Fruit fly (Drosophila melanogaster) whole organism, embryonic: ENCODE measurements around the gene raptor.
A peak's percentile ranks its signal among the peaks of the same experiment; 100 is the strongest.

Experiments
- Aef1 ChIP-seq: fragments of 200-800 bp; sonication (Bioruptor generic); IDR thresholded peaks from 3 replicates; pipeline ENCODE4 v1.3.6; 2022; ENCODE audit warnings: missing biosample characterization, missing genetic modification characterization
- Awh ChIP-seq: fragments of 200-800 bp; sonication (Bioruptor generic); IDR thresholded peaks from 2 replicates; pipeline ENCODE4, ENCODE4 v1.3.6; 2022; ENCODE audit warnings: missing biosample characterization, missing genetic modification characterization
- CG11093 ChIP-seq: fragments of 200-800 bp; sonication (Bioruptor generic); IDR thresholded peaks from 3 replicates; pipeline ENCODE4 v1.3.6; 2022; ENCODE audit warnings: missing biosample characterization, missing genetic modification characterization
- CG11504 ChIP-seq: fragments of 200-800 bp; sonication (Bioruptor generic); optimal IDR thresholded peaks from 3 replicates; lab custom pipeline; 2019; ENCODE audit warnings: missing biosample characterization, mild to moderate bottlenecking, missing genetic modification characterization, moderate library complexity
- CG12236 ChIP-seq: fragments of 200-800 bp; sonication (Bioruptor generic); optimal IDR thresholded peaks from 2 replicates; lab custom pipeline; 2016; ENCODE audit warnings: missing biosample characterization, missing genetic modification characterization
- CG13424 ChIP-seq: fragments of 200-800 bp; sonication (Bioruptor generic); optimal IDR thresholded peaks from 2 replicates; lab custom pipeline; 2019; ENCODE audit warnings: missing biosample characterization, mild to moderate bottlenecking, missing genetic modification characterization, moderate library complexity
- CG15269 ChIP-seq: fragments of 200-800 bp; sonication (Bioruptor generic); optimal IDR thresholded peaks from 2 replicates; lab custom pipeline; 2018; ENCODE audit warnings: missing biosample characterization, mild to moderate bottlenecking, missing genetic modification characterization, moderate library complexity
- CG1602 ChIP-seq: fragments of 200-800 bp; sonication (Bioruptor generic); optimal IDR thresholded peaks from 3 replicates; lab custom pipeline; 2016; ENCODE audit warnings: missing biosample characterization, missing genetic modification characterization
- CG17328 ChIP-seq: fragments of 200-800 bp; sonication (Bioruptor generic); IDR thresholded peaks from 2 replicates; pipeline ENCODE4 v1.3.6; 2022; ENCODE audit warnings: missing biosample characterization, missing genetic modification characterization
- CG17802 ChIP-seq: fragments of 200-800 bp; sonication (Bioruptor generic); optimal IDR thresholded peaks from 2 replicates; lab custom pipeline; 2018; ENCODE audit warnings: missing biosample characterization, mild to moderate bottlenecking, missing genetic modification characterization, moderate library complexity
- CG17829 ChIP-seq: fragments of 200-800 bp; optimal IDR thresholded peaks from 2 replicates; lab custom pipeline; 2019; ENCODE audit warnings: missing biosample characterization, mild to moderate bottlenecking, missing genetic modification characterization, moderate library complexity
- CG18262 ChIP-seq: fragments of 200-800 bp; optimal IDR thresholded peaks from 3 replicates; lab custom pipeline; 2019; ENCODE audit warnings: missing biosample characterization, mild to moderate bottlenecking, missing genetic modification characterization, moderate library complexity
- CG30403 ChIP-seq: fragments of 200-800 bp; sonication (Bioruptor generic); optimal IDR thresholded peaks from 3 replicates; lab custom pipeline; 2016; ENCODE audit warnings: missing biosample characterization, missing genetic modification characterization
- CG32767 ChIP-seq: fragments of 200-800 bp; sonication (Bioruptor generic); IDR thresholded peaks from 2 replicates; pipeline ENCODE4 v1.3.6; 2022; ENCODE audit warnings: missing biosample characterization, missing genetic modification characterization
- CG34224 ChIP-seq: fragments of 200-800 bp; sonication (Bioruptor generic); IDR thresholded peaks from 3 replicates; pipeline ENCODE4 v1.3.6; 2022; ENCODE audit warnings: missing biosample characterization, missing genetic modification characterization; ENCODE audit not compliant: partially characterized antibody
- CG34422 ChIP-seq: fragments of 200-800 bp; sonication (Bioruptor generic); IDR thresholded peaks from 3 replicates; pipeline ENCODE4 v1.3.6; 2022; ENCODE audit warnings: missing biosample characterization, missing genetic modification characterization
- CG4617 ChIP-seq: fragments of 200-800 bp; sonication (Bioruptor generic); optimal IDR thresholded peaks from 3 replicates; lab custom pipeline; 2016; ENCODE audit warnings: missing biosample characterization, missing genetic modification characterization, borderline replicate concordance
- CG5953 ChIP-seq: fragments of 200-800 bp; sonication (Bioruptor generic); IDR thresholded peaks from 2 replicates; pipeline ENCODE4 v1.3.6; 2022; ENCODE audit warnings: missing biosample characterization, missing genetic modification characterization
- CG8388 ChIP-seq: fragments of 200-800 bp; sonication (Bioruptor generic); optimal IDR thresholded peaks from 2 replicates; lab custom pipeline; 2019; ENCODE audit warnings: missing biosample characterization, mild to moderate bottlenecking, missing genetic modification characterization, moderate library complexity
- CG9797 ChIP-seq: fragments of 200-800 bp; sonication (Bioruptor generic); optimal IDR thresholded peaks from 3 replicates; lab custom pipeline; 2018; ENCODE audit warnings: missing biosample characterization, mild to moderate bottlenecking, missing genetic modification characterization
- CG9817 ChIP-seq: fragments of 200-800 bp; sonication (Bioruptor generic); optimal IDR thresholded peaks from 2 replicates; lab custom pipeline; 2018; ENCODE audit warnings: missing biosample characterization, mild to moderate bottlenecking, missing genetic modification characterization, moderate library complexity
- Eip74EF ChIP-seq, 2 experiments: fragments of 200-800 bp in 1 of 2; fragments of >200 bp in 1 of 2; sonication (Bioruptor generic) in 1 of 2; optimal IDR thresholded peaks; 2 replicates each; lab custom pipeline; 2017 to 2019; ENCODE audit warnings: missing biosample characterization in 2 of 2, missing genetic modification characterization in 2 of 2, mild to moderate bottlenecking in 1 of 2, moderate library complexity in 1 of 2
- Gug ChIP-seq: fragments of 200-800 bp; sonication (Bioruptor generic); IDR thresholded peaks from 4 replicates; pipeline ENCODE4 v1.3.6; 2022; ENCODE audit warnings: missing biosample characterization, missing genetic modification characterization
- Meics ChIP-seq: fragments of 200-800 bp; sonication (Bioruptor generic); optimal IDR thresholded peaks from 2 replicates; lab custom pipeline; 2017; ENCODE audit warnings: missing biosample characterization, mild to moderate bottlenecking, missing genetic modification characterization
- Mrtf ChIP-seq: fragments of 200-800 bp; sonication (Bioruptor generic); IDR thresholded peaks from 3 replicates; pipeline ENCODE4 v1.3.6; 2022; ENCODE audit warnings: missing biosample characterization, missing genetic modification characterization
- NFAT ChIP-seq: fragments of 200-800 bp; sonication (Bioruptor generic); IDR thresholded peaks from 2 replicates; pipeline ENCODE4 v1.3.6; 2022; ENCODE audit warnings: missing biosample characterization, missing genetic modification characterization
- Nf-YA ChIP-seq: fragments of 200-800 bp; sonication (Bioruptor generic); IDR thresholded peaks from 2 replicates; pipeline ENCODE4 v1.3.6; 2022; ENCODE audit warnings: missing biosample characterization, missing genetic modification characterization
- Rx ChIP-seq: fragments of 200-800 bp; sonication (Bioruptor generic); IDR thresholded peaks from 2 replicates; pipeline ENCODE4 v1.3.6; 2022; ENCODE audit warnings: missing biosample characterization, missing genetic modification characterization
- Xbp1 ChIP-seq: fragments of 200-800 bp; sonication (Bioruptor generic); optimal IDR thresholded peaks from 3 replicates; lab custom pipeline; 2016; ENCODE audit warnings: missing biosample characterization, mild to moderate bottlenecking, missing genetic modification characterization
- Xrp1 ChIP-seq: fragments of 200-800 bp; sonication (Bioruptor generic); IDR thresholded peaks from 2 replicates; pipeline ENCODE4 v1.3.6; 2022; ENCODE audit warnings: missing biosample characterization, missing genetic modification characterization
- amos ChIP-seq: fragments of 200-800 bp; sonication (Bioruptor generic); IDR thresholded peaks from 2 replicates; pipeline ENCODE4 v1.3.6; 2022; ENCODE audit warnings: missing biosample characterization, missing genetic modification characterization; ENCODE audit not compliant: partially characterized antibody
- az2 ChIP-seq: fragments of 200-800 bp; sonication (Bioruptor generic); optimal IDR thresholded peaks from 3 replicates; lab custom pipeline; 2016; ENCODE audit warnings: missing biosample characterization, missing genetic modification characterization
- chif ChIP-seq, 2 experiments: fragments of 200-800 bp; sonication (Bioruptor generic); optimal IDR thresholded peaks; 3 replicates each; lab custom pipeline; 2016; ENCODE audit warnings: missing biosample characterization in 2 of 2, missing genetic modification characterization in 2 of 2
- dmrt11E ChIP-seq: fragments of 200-800 bp; sonication (Bioruptor generic); optimal IDR thresholded peaks from 3 replicates; lab custom pipeline; 2018; ENCODE audit warnings: missing biosample characterization, mild to moderate bottlenecking, missing genetic modification characterization, moderate library complexity
- dmrt99B ChIP-seq: fragments of 200-800 bp; sonication (Bioruptor generic); optimal IDR thresholded peaks from 2 replicates; lab custom pipeline; 2018; ENCODE audit warnings: missing biosample characterization, mild to moderate bottlenecking, missing genetic modification characterization, moderate library complexity
- esg ChIP-seq: fragments of 200-800 bp; sonication (Bioruptor generic); conservative IDR thresholded peaks from 2 replicates; pipeline ENCODE4 v1.3.6; 2022; ENCODE audit warnings: missing biosample characterization, missing genetic modification characterization
- gsb ChIP-seq: fragments of 200-800 bp; sonication (Bioruptor generic); IDR thresholded peaks from 2 replicates; pipeline ENCODE4 v1.3.6; 2022; ENCODE audit warnings: missing biosample characterization, missing genetic modification characterization
- hkb ChIP-seq, 2 experiments: fragments of 200-800 bp in 1 of 2; fragments of >200 bp in 1 of 2; sonication (Bioruptor generic) in 1 of 2; IDR thresholded peaks in 1 of 2; optimal IDR thresholded peaks in 1 of 2; 2 replicates each; pipeline versions ENCODE4 v1.3.6 to Lab custom; 2017 to 2022; ENCODE audit warnings: missing biosample characterization in 1 of 2, missing genetic modification characterization in 1 of 2
- ind ChIP-seq: fragments of 200-800 bp; sonication (Bioruptor generic); optimal IDR thresholded peaks from 3 replicates; lab custom pipeline; 2016; ENCODE audit warnings: missing biosample characterization, missing genetic modification characterization
- nmo ChIP-seq: fragments of 200-800 bp; sonication (Bioruptor generic); optimal IDR thresholded peaks from 2 replicates; lab custom pipeline; 2018; ENCODE audit warnings: missing biosample characterization, mild to moderate bottlenecking, missing genetic modification characterization, moderate library complexity
- pan ChIP-seq, 4 experiments: fragments of >200 bp in 3 of 4; fragments of 200-800 bp in 1 of 4; sonication (Bioruptor generic) in 1 of 4; optimal IDR thresholded peaks in 3 of 4; IDR thresholded peaks in 1 of 4; 2 replicates each; pipeline versions ENCODE4 v1.3.6 to Lab custom; 2017 to 2022; ENCODE audit warnings: missing biosample characterization in 2 of 4, missing genetic modification characterization in 2 of 4, mixed read lengths in 1 of 4
- pnt ChIP-seq: fragments of 200-800 bp; sonication (Bioruptor generic); optimal IDR thresholded peaks from 3 replicates; lab custom pipeline; 2016; ENCODE audit warnings: missing biosample characterization, missing genetic modification characterization
- sens-2 ChIP-seq: fragments of 200-800 bp; sonication (Bioruptor generic); IDR thresholded peaks from 2 replicates; pipeline ENCODE4 v1.3.6; 2022; ENCODE audit warnings: missing biosample characterization, missing genetic modification characterization
- sisA ChIP-seq: fragments of 200-800 bp; sonication (Bioruptor generic); IDR thresholded peaks from 2 replicates; pipeline ENCODE4 v1.3.6; 2022; ENCODE audit warnings: missing biosample characterization, missing genetic modification characterization
- tin ChIP-seq: fragments of 200-800 bp; sonication (Bioruptor generic); optimal IDR thresholded peaks from 3 replicates; lab custom pipeline; 2016; ENCODE audit warnings: missing biosample characterization, missing genetic modification characterization
- unpg ChIP-seq: fragments of 200-800 bp; sonication (Bioruptor generic); optimal IDR thresholded peaks from 3 replicates; lab custom pipeline; 2018; ENCODE audit warnings: missing biosample characterization, mild to moderate bottlenecking, missing genetic modification characterization, moderate library complexity
- wor ChIP-seq: fragments of 200-800 bp; sonication (Bioruptor generic); IDR thresholded peaks from 2 replicates; pipeline ENCODE4 v1.3.6; 2022; ENCODE audit warnings: missing biosample characterization, missing genetic modification characterization

raptor gene

dm6 chrX:6059135-6059824, 30.7 kb downstream of the raptor start:
- TF ChIP-seq CG17328 (GFP tag; lab: Robert Waterston, UW), result peak; percentile 50
- peak; percentile 17 for TF ChIP-seq CG30403
- TF ChIP-seq CG1602 (GFP tag; lab: Kevin White, UChicago), result peak; percentile 18
- TF ChIP-seq Nf-YA (GFP tag; lab: Robert Waterston, UW), result peak; percentile 47; the same call in 1 of the 2 replicates
- TF ChIP-seq wor (GFP tag; lab: Robert Waterston, UW), result no peak
- TF ChIP-seq dmrt99B, result peak; percentile 66
- peak; percentile 20 for TF ChIP-seq CG8388 (GFP tag; lab: Kevin White, UChicago)
- TF ChIP-seq ind (GFP tag; lab: Kevin White, UChicago), result peak; percentile 29
- TF ChIP-seq chif (GFP tag; optimal IDR thresholded peaks at IDR 0.05; lab: Kevin White, UChicago), result peak in 1 of 2 experiments; percentile 2
- peak; percentile 57 for TF ChIP-seq CG11504
- TF ChIP-seq CG34422 (GFP tag; lab: Robert Waterston, UW), result no peak; the same call in 2 of the 3 replicates
- no peak for TF ChIP-seq NFAT (GFP tag; lab: Robert Waterston, UW)
- no peak for TF ChIP-seq CG34224 (GFP tag; lab: Robert Waterston, UW)
- TF ChIP-seq tin, result peak; percentile 9
- TF ChIP-seq hkb (optimal IDR thresholded peaks at IDR 0.05; lab: Kevin White, UChicago), result no peak
- TF ChIP-seq hkb (GFP tag; IDR thresholded peaks at IDR 0.05; lab: Robert Waterston, UW), result peak; percentile 47; the same call in 1 of the 2 replicates
- no peak for TF ChIP-seq amos
- no peak for TF ChIP-seq CG18262 (tag; lab: Kevin White, UChicago)
- no peak for TF ChIP-seq CG9797 (GFP tag; lab: Kevin White, UChicago)
- peak; percentile 34 for TF ChIP-seq az2 (GFP tag; lab: Kevin White, UChicago)
- TF ChIP-seq sens-2 (GFP tag; lab: Robert Waterston, UW), result 0 out of 2 replicates have a peak, but pooled peaks have one; percentile 26
- TF ChIP-seq Xbp1, result peak; percentile 29
- no peak for TF ChIP-seq CG17802
- peak; percentile 20; the same call in 1 of the 2 replicates for TF ChIP-seq Rx (GFP tag; lab: Robert Waterston, UW)
- TF ChIP-seq CG15269 (tag; lab: Kevin White, UChicago), result peak; percentile 8
- no peak for TF ChIP-seq pan (optimal IDR thresholded peaks at IDR 0.05; lab: Kevin White, UChicago)
- TF ChIP-seq pan (GFP tag; optimal IDR thresholded peaks at IDR 0.05 in 1 of 2, IDR thresholded peaks at IDR 0.05 in 1 of 2), result peak in 1 of 2 experiments; percentile 43
- no peak for TF ChIP-seq CG9817
- TF ChIP-seq gsb, result no peak
- TF ChIP-seq Gug (GFP tag; lab: Robert Waterston, UW), result 0 out of 4 replicates have a peak, but pooled peaks have one; percentile 1
- TF ChIP-seq Eip74EF (GFP tag; optimal IDR thresholded peaks at IDR 0.05; lab: Kevin White, UChicago), result no peak
- peak; percentile 56; the same call in 1 of the 2 replicates for TF ChIP-seq sisA
- TF ChIP-seq dmrt11E, result no peak
- no peak for TF ChIP-seq CG32767
- 0 out of 3 replicates have a peak, but pooled peaks have one; percentile 13 for TF ChIP-seq Mrtf (GFP tag; lab: Robert Waterston, UW)
- peak; percentile 19; the same call in 1 of the 2 replicates for TF ChIP-seq Awh
- TF ChIP-seq Meics (GFP tag; lab: Kevin White, UChicago), result no peak
- TF ChIP-seq CG4617 (GFP tag; lab: Kevin White, UChicago), result no peak
- TF ChIP-seq CG11093, result 0 out of 3 replicates have a peak, but pooled peaks have one; percentile 21
- TF ChIP-seq CG17829, result no peak
- peak; percentile 1 for TF ChIP-seq unpg (GFP tag; lab: Kevin White, UChicago)
- TF ChIP-seq CG5953, result peak; percentile 48; the same call in 1 of the 2 replicates
- TF ChIP-seq pnt, result peak; percentile 15
- TF ChIP-seq nmo (GFP tag; lab: Kevin White, UChicago), result peak; percentile 14
- TF ChIP-seq Xrp1 (GFP tag; lab: Robert Waterston, UW), result peak; percentile 60; the same call in 1 of the 2 replicates
- no peak for TF ChIP-seq CG12236
- peak; percentile 11 for TF ChIP-seq CG13424 (tag; lab: Kevin White, UChicago)
- TF ChIP-seq esg (GFP tag; lab: Robert Waterston, UW), result 0 out of 2 replicates have a peak, but pooled peaks have one; percentile 11
- TF ChIP-seq Aef1 (GFP tag; lab: Robert Waterston, UW), result peak; percentile 40; the same call in 1 of the 3 replicates
